Fruit fly (Drosophila melanogaster): ENCODE measurements around the gene CG9578.

DNA sequence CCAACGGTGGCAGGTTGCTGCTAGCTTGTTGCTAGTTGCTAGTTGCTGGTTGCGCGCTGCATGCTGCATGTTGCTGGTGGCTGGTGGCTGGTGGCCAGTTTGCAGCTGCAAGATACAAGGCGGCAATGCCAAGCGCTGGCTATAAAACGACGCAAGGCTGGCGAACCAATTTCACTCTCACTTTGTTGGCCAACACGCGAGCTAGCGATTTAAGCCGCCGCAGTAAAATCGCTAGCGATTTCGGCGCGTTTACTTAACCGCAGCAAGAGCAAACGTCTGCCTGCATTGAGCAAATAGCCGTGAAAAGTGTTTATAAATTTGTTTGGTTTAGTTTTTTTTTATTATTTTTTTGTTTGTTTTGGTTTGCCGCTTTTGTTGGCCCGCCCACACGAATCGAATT lies 36.6 kb upstream of the CG9578 start, which contains the start of gene CG15322:
- TF ChIP-seq EcR (GFP tag; optimal IDR thresholded peaks at IDR 0.05), result no peak
- TF ChIP-seq gl (tag; optimal IDR thresholded peaks at IDR 0.05), result no peak
- no peak for TF ChIP-seq Pif1B (GFP tag; optimal IDR thresholded peaks at IDR 0.05)
- TF ChIP-seq D1 (tag; optimal IDR thresholded peaks at IDR 0.05), result no peak
- no peak for TF ChIP-seq CG13204 (GFP tag; optimal IDR thresholded peaks at IDR 0.05)
- no peak for TF ChIP-seq rn (GFP tag; IDR thresholded peaks at IDR 0.05)
